Worm (Caenorhabditis elegans): ENCODE measurements around the gene F25B4.4.

F25B4.4 gene

DNA sequence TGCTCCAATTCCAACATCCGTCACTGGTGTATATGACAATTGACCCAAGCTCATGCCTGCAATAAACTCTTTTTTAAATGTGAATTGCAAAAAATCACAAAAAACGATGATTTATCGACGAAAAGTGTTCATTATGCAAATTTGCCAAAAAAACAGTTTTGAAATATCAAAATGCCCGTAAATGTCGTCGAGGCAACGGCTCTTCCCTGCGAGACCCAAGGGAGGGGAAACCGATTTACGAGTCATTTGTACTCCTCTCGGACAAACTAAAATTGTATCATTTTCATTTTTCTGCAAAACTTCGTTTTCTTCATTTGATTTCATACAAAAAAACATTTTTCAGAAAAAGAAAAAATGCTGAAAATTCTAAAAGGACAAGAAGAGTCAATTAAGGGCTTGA lies at the start of gene F25B4.4, which contains the start of gene hmgs-1:
F25B4.4 (plus strand) TSS at position 340 of the 400 bp plus-strand sequence.
hmgs-1 (minus strand) TSS at position 56 of the 400 bp plus-strand sequence.
- TF ChIP-seq unc-39 (tag; optimal IDR thresholded peaks at IDR 0.05) (no peak), nhr-237 (tag; optimal IDR thresholded peaks at IDR 0.05) (peak; percentile 91), cnd-1 (tag; optimal IDR thresholded peaks at IDR 0.05) (no peak), blmp-1 (tag; optimal IDR thresholded peaks at IDR 0.05) (no peak), elt-3 (tag; optimal IDR thresholded peaks at IDR 0.05) (no peak), sem-2 (GFP tag; optimal IDR thresholded peaks at IDR 0.05) (no peak), mep-1 (tag; optimal IDR thresholded peaks at IDR 0.05) (peak; percentile 95), lin-13 (tag; optimal IDR thresholded peaks at IDR 0.05) (peak; percentile 87), snpc-4 (tag; optimal IDR thresholded peaks at IDR 0.05) (no peak), ceh-43 (GFP tag; optimal IDR thresholded peaks at IDR 0.05) (no peak), elt-1 (tag; optimal IDR thresholded peaks at IDR 0.05; ENCODE audit: borderline replicate concordance, insufficient read depth) (no peak), unc-120 (tag; optimal IDR thresholded peaks at IDR 0.05; ENCODE audit: poor library complexity, severe bottlenecking) (peak; percentile 98), sptf-1 (tag; optimal IDR thresholded peaks at IDR 0.05) (peak; percentile 42), nhr-12 (tag; optimal IDR thresholded peaks at IDR 0.05) (no peak), unc-62 (GFP tag; optimal IDR thresholded peaks at IDR 0.05) (peak; percentile 27), nhr-2 (tag; optimal IDR thresholded peaks at IDR 0.05) (peak; percentile 47), lsy-2 (tag; optimal IDR thresholded peaks at IDR 0.05) (peak; percentile 83), ham-2 (GFP tag; optimal IDR thresholded peaks at IDR 0.05) (no peak), zip-8 (tag; optimal IDR thresholded peaks at IDR 0.05) (no peak), lin-32 (GFP tag; optimal IDR thresholded peaks at IDR 0.05) (no peak), ceh-39 (tag; optimal IDR thresholded peaks at IDR 0.05) (peak; percentile 45), tbx-8 (GFP tag; optimal IDR thresholded peaks at IDR 0.05) (no peak), ces-1 (GFP tag; optimal IDR thresholded peaks at IDR 0.05) (peak; percentile 85), nhr-28 (tag; optimal IDR thresholded peaks at IDR 0.05) (no peak), hlh-1 (tag; optimal IDR thresholded peaks at IDR 0.05) (peak; percentile 26), nhr-76 (tag; optimal IDR thresholded peaks at IDR 0.05) (no peak), mls-2 (tag; optimal IDR thresholded peaks at IDR 0.05) (peak; percentile 31), flh-1 (GFP tag; optimal IDR thresholded peaks at IDR 0.05) (no peak), drap-1 (GFP tag; optimal IDR thresholded peaks at IDR 0.05) (peak; percentile 32), pha-4 (tag; optimal IDR thresholded peaks at IDR 0.05) (peak; percentile 71), mab-5 (tag; optimal IDR thresholded peaks at IDR 0.05) (peak; percentile 15), bed-3 (GFP tag; optimal IDR thresholded peaks at IDR 0.05) (no peak), M03D4.4 (tag; optimal IDR thresholded peaks at IDR 0.05) (no peak), ztf-11 (tag; optimal IDR thresholded peaks at IDR 0.05) (no peak), ceh-83 (GFP tag; optimal IDR thresholded peaks at IDR 0.05) (no peak)

DNA sequence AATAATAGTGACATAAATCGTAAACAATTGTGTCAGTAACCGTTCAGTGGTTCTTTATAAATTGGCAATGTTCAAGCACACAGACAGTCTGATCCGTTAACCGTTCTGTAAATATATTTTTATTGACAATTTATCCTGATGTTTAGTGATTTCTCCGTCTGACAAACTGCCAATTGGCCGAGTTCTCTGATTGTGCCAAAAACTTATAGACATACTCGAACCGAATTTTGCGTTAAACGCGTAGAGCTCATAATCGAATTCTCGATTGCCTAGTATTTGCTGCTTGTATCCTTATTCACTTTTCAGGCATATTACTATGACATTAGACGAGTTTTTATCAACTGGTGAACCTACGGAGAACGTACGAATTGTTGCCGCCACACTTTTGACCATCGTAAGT lies 40.5 kb upstream of the F25B4.4 start, which contains the start of gene srx-117:
srx-117 (plus strand) TSS at position 301 of the 400 bp plus-strand sequence.
- no peak for TF ChIP-seq ces-1 (GFP tag; optimal IDR thresholded peaks at IDR 0.05)
- no peak for TF ChIP-seq unc-120 (tag; optimal IDR thresholded peaks at IDR 0.05; ENCODE audit: poor library complexity, severe bottlenecking)
- TF ChIP-seq blmp-1 (tag; optimal IDR thresholded peaks at IDR 0.05) = no peak
- TF ChIP-seq drap-1 (GFP tag; optimal IDR thresholded peaks at IDR 0.05) = no peak
- no peak for TF ChIP-seq nhr-237 (tag; optimal IDR thresholded peaks at IDR 0.05)
- no peak for TF ChIP-seq hlh-1 (tag; optimal IDR thresholded peaks at IDR 0.05)
- no peak for TF ChIP-seq unc-62 (GFP tag; optimal IDR thresholded peaks at IDR 0.05)

DNA sequence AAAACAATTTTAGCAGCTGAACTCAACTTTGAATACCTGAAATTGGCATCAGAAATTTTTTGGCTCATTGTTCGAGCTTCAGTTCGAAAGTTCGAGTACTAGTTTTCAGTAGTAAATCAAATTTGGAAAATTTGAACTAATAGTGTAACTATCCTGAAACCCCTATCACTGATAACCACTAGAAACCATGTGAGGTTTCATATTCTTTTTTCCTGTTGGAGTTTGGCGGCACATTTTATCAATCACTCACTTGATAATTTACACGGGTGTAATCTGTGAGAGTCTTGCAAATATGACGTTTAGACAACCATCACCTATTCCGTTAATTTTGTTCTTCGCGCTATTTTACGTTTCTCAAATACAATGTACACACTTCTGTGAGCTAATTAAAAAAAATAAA lies 37.3 kb upstream of the F25B4.4 start, which contains the start of gene C14C11.4:
C14C11.4 (plus strand) TSS at position 252 of the 400 bp plus-strand sequence.
- TF ChIP-seq nhr-28 (tag; optimal IDR thresholded peaks at IDR 0.05) = no peak
- TF ChIP-seq lsy-2 (tag; optimal IDR thresholded peaks at IDR 0.05) = no peak
- no peak for TF ChIP-seq cnd-1 (tag; optimal IDR thresholded peaks at IDR 0.05)
- TF ChIP-seq M03D4.4 (tag; optimal IDR thresholded peaks at IDR 0.05) = no peak
- TF ChIP-seq ham-2 (GFP tag; optimal IDR thresholded peaks at IDR 0.05) = no peak
- no peak for TF ChIP-seq drap-1 (GFP tag; optimal IDR thresholded peaks at IDR 0.05)
- no peak for TF ChIP-seq ztf-11 (tag; optimal IDR thresholded peaks at IDR 0.05)
- no peak for TF ChIP-seq lin-13 (tag; optimal IDR thresholded peaks at IDR 0.05)
- no peak for TF ChIP-seq bed-3 (GFP tag; optimal IDR thresholded peaks at IDR 0.05)
- TF ChIP-seq sptf-1 (tag; optimal IDR thresholded peaks at IDR 0.05) = no peak
- no peak for TF ChIP-seq hlh-1 (tag; optimal IDR thresholded peaks at IDR 0.05)
- TF ChIP-seq mls-2 (tag; optimal IDR thresholded peaks at IDR 0.05) = no peak
- no peak for TF ChIP-seq zip-8 (tag; optimal IDR thresholded peaks at IDR 0.05)
- no peak for TF ChIP-seq snpc-4 (tag; optimal IDR thresholded peaks at IDR 0.05)

Measured in whole organism, mixed stage, embryonic.